Worm (Caenorhabditis elegans) whole organism, L4 larva: ENCODE data around the gene C10B5.1.

Experiments
- dpl-1 ChIP-seq: fragments of 150-350 bp; optimal IDR thresholded peaks from 2 replicates; lab custom pipeline; 2014; ENCODE audit warnings: missing biosample characterization, missing genetic modification reagents, missing genetic modification characterization
- dve-1 ChIP-seq: sonication (generic microtip); optimal IDR thresholded peaks from 2 replicates; lab custom pipeline; 2017; ENCODE audit warnings: antibody characterized with exemption, mild to moderate bottlenecking, missing genetic modification characterization, missing compliant biosample characterization; ENCODE audit not compliant: insufficient read depth
- egl-27 ChIP-seq: sonication (generic microtip); optimal IDR thresholded peaks from 3 replicates; lab custom pipeline; 2017; ENCODE audit warnings: missing biosample characterization, missing genetic modification reagents, missing genetic modification characterization
- lin-13 ChIP-seq: fragments of 150-350 bp; optimal IDR thresholded peaks from 2 replicates; lab custom pipeline; 2014; ENCODE audit warnings: missing biosample characterization, missing genetic modification reagents, missing genetic modification characterization
- mxl-2 ChIP-seq: fragments of 200-800 bp; sonication (Bioruptor generic); conservative IDR thresholded peaks from 2 replicates; pipeline ENCODE4 v1.3.6; 2022; ENCODE audit warnings: missing genetic modification reagents, missing genetic modification characterization, missing compliant biosample characterization
- nhr-11 ChIP-seq: fragments of 150-350 bp; optimal IDR thresholded peaks from 2 replicates; lab custom pipeline; 2014; ENCODE audit warnings: missing biosample characterization, missing genetic modification characterization
- nhr-237 ChIP-seq: sonication (generic microtip); optimal IDR thresholded peaks from 2 replicates; lab custom pipeline; 2017; ENCODE audit warnings: missing biosample characterization, missing genetic modification characterization
- pqm-1 ChIP-seq: sonication (generic microtip); optimal IDR thresholded peaks from 2 replicates; lab custom pipeline; 2017; ENCODE audit warnings: missing biosample characterization, missing genetic modification characterization

DNA sequence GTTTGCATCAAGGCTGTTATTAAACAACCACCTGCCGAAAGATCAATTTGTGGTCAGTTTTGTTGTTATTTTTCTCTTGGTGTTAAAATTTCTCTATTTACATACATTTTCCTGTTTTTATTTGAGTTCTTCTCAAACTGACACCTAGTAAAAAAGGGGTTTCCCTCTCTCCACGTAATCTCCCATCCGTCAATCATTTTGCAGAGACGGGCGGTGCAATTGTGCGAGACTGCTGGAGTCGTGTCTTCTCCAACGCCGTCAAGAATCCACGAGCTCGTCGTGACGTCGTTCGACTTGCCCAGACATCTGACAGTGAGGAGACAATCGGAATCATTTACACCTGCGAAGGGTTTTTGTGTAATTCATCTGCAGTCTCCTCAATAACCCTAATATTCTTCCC, 45.3 kb downstream of the C10B5.1 start:
- no peak for TF ChIP-seq nhr-237 (tag; lab: Kevin White, UChicago)
- no peak for TF ChIP-seq egl-27 (tag; lab: Kevin White, UChicago)
- TF ChIP-seq mxl-2 (GFP tag; lab: Robert Waterston, UW): no peak
- TF ChIP-seq lin-13 (GFP tag; lab: Kevin White, UChicago): no peak
- no peak for TF ChIP-seq nhr-11 (tag; lab: Kevin White, UChicago)
- no peak for TF ChIP-seq dve-1 (tag; lab: Kevin White, UChicago)
- no peak for TF ChIP-seq pqm-1 (tag; lab: Kevin White, UChicago)
- TF ChIP-seq dpl-1 (GFP tag; lab: Kevin White, UChicago): no peak
